Worm (Caenorhabditis elegans): Measurements from ENCODE around the gene T01D3.1.

DNA sequence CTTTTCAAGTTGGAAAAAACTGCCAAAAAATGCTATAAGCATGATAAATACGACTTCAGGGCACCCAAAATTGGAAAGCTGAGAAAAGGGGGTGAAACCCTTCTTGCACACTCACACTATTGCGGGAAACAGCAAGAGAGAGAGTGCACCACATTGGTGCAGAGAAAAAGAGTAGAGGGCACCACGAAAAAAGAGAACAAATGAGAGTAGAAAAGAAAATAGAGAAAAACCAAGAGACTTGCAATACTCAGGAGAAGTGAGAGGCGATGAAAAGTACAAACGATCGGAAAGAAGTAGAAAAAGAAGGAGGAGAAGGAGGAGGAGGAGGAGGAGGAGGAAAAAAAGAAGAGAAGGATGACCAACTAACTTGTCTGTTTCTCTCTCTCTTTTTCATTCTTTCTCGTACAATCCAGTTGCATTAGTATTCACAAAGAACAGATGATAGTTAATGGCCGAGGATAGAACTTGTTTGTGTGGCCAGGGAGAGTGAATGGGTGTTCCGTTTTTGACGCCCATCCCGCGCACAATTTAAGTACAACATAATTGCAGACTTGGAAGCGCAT is 34.4 kb upstream of the T01D3.1 start:
- TF ChIP-seq dao-5 (tag; optimal IDR thresholded peaks at IDR 0.05) (no peak), him-1 (tag; optimal IDR thresholded peaks at IDR 0.05) (peak; percentile 48)

Data from whole organism, L4/young adult.